Fruit fly (Drosophila melanogaster) whole organism, pupa: ENCODE results near the gene Fur1.

Experiments used
- CG10348 ChIP-seq: fragments of 200-800 bp; sonication (Bioruptor generic); IDR thresholded peaks from 2 replicates; pipeline ENCODE4 v1.3.6; 2022; ENCODE audit warnings: missing biosample characterization, missing genetic modification characterization
- CG12605 ChIP-seq: fragments of 200-800 bp; sonication (Bioruptor generic); IDR thresholded peaks from 2 replicates; pipeline ENCODE4 v1.3.6; 2022; ENCODE audit warnings: missing biosample characterization, missing genetic modification characterization
- CG13204 ChIP-seq: fragments of 200-800 bp; sonication (Bioruptor generic); optimal IDR thresholded peaks from 2 replicates; lab custom pipeline; 2018; ENCODE audit warnings: missing biosample characterization, mild to moderate bottlenecking, missing genetic modification characterization, moderate library complexity
- CG14655 ChIP-seq: fragments of 200-800 bp; sonication (Bioruptor generic); optimal IDR thresholded peaks from 3 replicates; lab custom pipeline; 2017; ENCODE audit warnings: mild to moderate bottlenecking, missing biosample characterization, missing genetic modification reagents, missing genetic modification characterization
- CG15710 ChIP-seq: fragments of 200-800 bp; sonication (Bioruptor generic); optimal IDR thresholded peaks from 2 replicates; lab custom pipeline; 2018; ENCODE audit warnings: missing biosample characterization, mild to moderate bottlenecking, missing genetic modification characterization, moderate library complexity
- CG17806 ChIP-seq: fragments of 200-800 bp; sonication (Bioruptor generic); optimal IDR thresholded peaks from 2 replicates; lab custom pipeline; 2018; ENCODE audit warnings: missing biosample characterization, mild to moderate bottlenecking, missing genetic modification characterization, moderate library complexity
- CG32121 ChIP-seq: fragments of 200-800 bp; sonication (Bioruptor generic); IDR thresholded peaks from 2 replicates; pipeline ENCODE4 v1.3.6; 2022; ENCODE audit warnings: missing biosample characterization, missing genetic modification characterization
- CG34367 ChIP-seq: fragments of 200-800 bp; sonication (Bioruptor generic); optimal IDR thresholded peaks from 2 replicates; lab custom pipeline; 2018; ENCODE audit warnings: missing biosample characterization, mild to moderate bottlenecking, missing genetic modification characterization
- CG4496 ChIP-seq: fragments of 200-800 bp; sonication (Bioruptor generic); IDR thresholded peaks from 3 replicates; pipeline ENCODE4 v1.3.6; 2022; ENCODE audit warnings: missing biosample characterization, missing genetic modification characterization
- CG8159 ChIP-seq: fragments of 200-800 bp; sonication (Bioruptor generic); optimal IDR thresholded peaks from 3 replicates; lab custom pipeline; 2018; ENCODE audit warnings: missing biosample characterization, mild to moderate bottlenecking, missing genetic modification characterization, moderate library complexity
- CG8301 ChIP-seq: fragments of 200-800 bp; sonication (Bioruptor generic); optimal IDR thresholded peaks from 2 replicates; lab custom pipeline; 2018; ENCODE audit warnings: missing biosample characterization, mild to moderate bottlenecking, missing genetic modification characterization
- CG9948 ChIP-seq: fragments of 200-800 bp; sonication (Bioruptor generic); optimal IDR thresholded peaks from 2 replicates; lab custom pipeline; 2018; ENCODE audit warnings: missing biosample characterization, mild to moderate bottlenecking, missing genetic modification characterization, moderate library complexity
- D1 ChIP-seq: fragments of 200-800 bp; sonication (Bioruptor generic); optimal IDR thresholded peaks from 2 replicates; lab custom pipeline; 2018; ENCODE audit warnings: missing biosample characterization, mild to moderate bottlenecking, missing genetic modification characterization, moderate library complexity
- EcR ChIP-seq: fragments of 200-800 bp; sonication (Bioruptor generic); optimal IDR thresholded peaks from 3 replicates; lab custom pipeline; 2019; ENCODE audit warnings: missing biosample characterization, missing genetic modification characterization, mild to moderate bottlenecking, moderate library complexity, missing genetic modification reagents
- Ets98B ChIP-seq: fragments of 200-800 bp; sonication (Bioruptor generic); IDR thresholded peaks from 2 replicates; pipeline ENCODE4 v1.3.6; 2022; ENCODE audit warnings: missing biosample characterization, missing genetic modification characterization
- Pif1A ChIP-seq: fragments of 200-800 bp; sonication (Bioruptor generic); optimal IDR thresholded peaks from 3 replicates; lab custom pipeline; 2016; ENCODE audit warnings: missing biosample characterization, missing genetic modification characterization
- Pif1B ChIP-seq: fragments of 200-800 bp; sonication (Bioruptor generic); optimal IDR thresholded peaks from 3 replicates; lab custom pipeline; 2016; ENCODE audit warnings: missing biosample characterization, missing genetic modification characterization
- Snoo ChIP-seq: fragments of 200-800 bp; sonication (Bioruptor generic); optimal IDR thresholded peaks from 3 replicates; lab custom pipeline; 2017; ENCODE audit warnings: missing biosample characterization, mild to moderate bottlenecking, missing genetic modification characterization, inconsistent platforms
- fd96Ca ChIP-seq: fragments of 200-800 bp; sonication (Bioruptor generic); IDR thresholded peaks from 3 replicates; pipeline ENCODE4 v1.3.6; 2022; ENCODE audit warnings: missing biosample characterization, missing genetic modification characterization
- gl ChIP-seq: fragments of 200-800 bp; sonication (Bioruptor generic); optimal IDR thresholded peaks from 2 replicates; lab custom pipeline; 2018; ENCODE audit warnings: missing biosample characterization, mild to moderate bottlenecking, missing genetic modification characterization
- rn ChIP-seq: fragments of 200-800 bp; sonication (Bioruptor generic); IDR thresholded peaks from 2 replicates; pipeline ENCODE4 v1.3.6; 2022; ENCODE audit warnings: missing biosample characterization, missing genetic modification characterization

Gene Fur1

DNA sequence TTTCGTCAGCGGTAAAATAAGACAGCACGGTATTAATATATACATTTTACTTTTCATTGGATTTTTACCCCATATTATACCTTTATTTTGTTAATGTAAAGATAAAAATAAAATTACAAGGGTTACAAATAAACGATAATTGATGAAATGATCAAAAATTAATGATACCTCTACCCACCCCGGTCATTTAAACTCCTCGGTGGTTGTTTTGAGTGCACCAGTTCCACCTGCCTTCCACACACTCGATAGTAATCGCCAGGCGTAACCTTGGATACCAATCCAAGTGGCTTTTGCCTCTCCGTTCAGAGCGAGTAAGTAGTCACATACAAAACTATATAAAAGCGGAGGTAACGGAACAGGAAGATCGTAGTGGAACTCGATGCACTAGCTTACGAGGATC, 132.9 kb downstream of the Fur1 start, which contains the start of gene rha:
Gene rha (plus strand): TSS at position 301 of the 400 bp plus-strand sequence.
- TF ChIP-seq rn (GFP tag; lab: Robert Waterston, UW) (no peak), CG34367 (tag; lab: Kevin White, UChicago) (no peak), CG9948 (tag; lab: Kevin White, UChicago) (no peak), EcR (no peak), CG14655 (GFP tag; lab: Kevin White, UChicago) (no peak), D1 (tag; lab: Kevin White, UChicago) (no peak), Pif1A (GFP tag; lab: Kevin White, UChicago) (no peak), CG4496 (GFP tag; lab: Robert Waterston, UW) (no peak), gl (no peak)

DNA sequence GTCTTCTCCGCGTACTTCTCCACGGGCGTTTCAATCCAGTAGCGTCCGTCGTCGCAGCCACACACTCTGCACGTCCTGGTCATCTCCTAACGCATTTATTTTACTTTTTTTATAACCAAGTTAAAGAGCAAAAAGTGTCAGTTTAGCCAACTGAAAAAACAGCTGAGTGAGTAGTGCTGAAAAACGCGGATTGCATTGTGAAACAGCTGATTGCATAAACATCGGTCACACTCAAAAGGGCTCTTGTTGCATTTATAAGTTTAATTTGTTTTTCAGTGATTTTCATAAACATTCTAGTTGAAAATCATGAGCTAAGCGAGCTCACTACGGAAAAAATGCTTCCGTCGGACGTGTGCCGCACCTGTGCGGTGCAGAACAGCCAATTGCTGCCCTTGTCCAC, 137.8 kb downstream of the Fur1 start, which contains the start of the genes CG10669 and CG11902:
Gene CG10669 (minus strand): TSS at position 179 of the 400 bp plus-strand sequence.
Gene CG11902 (plus strand): TSS at position 193 of the 400 bp plus-strand sequence.
- TF ChIP-seq CG17806 (tag; lab: Kevin White, UChicago): no peak
- no peak for TF ChIP-seq EcR
- no peak for TF ChIP-seq CG4496 (GFP tag; lab: Robert Waterston, UW)
- TF ChIP-seq Pif1A (GFP tag; lab: Kevin White, UChicago): no peak
- TF ChIP-seq, all 21 proteins: peak for 0

DNA sequence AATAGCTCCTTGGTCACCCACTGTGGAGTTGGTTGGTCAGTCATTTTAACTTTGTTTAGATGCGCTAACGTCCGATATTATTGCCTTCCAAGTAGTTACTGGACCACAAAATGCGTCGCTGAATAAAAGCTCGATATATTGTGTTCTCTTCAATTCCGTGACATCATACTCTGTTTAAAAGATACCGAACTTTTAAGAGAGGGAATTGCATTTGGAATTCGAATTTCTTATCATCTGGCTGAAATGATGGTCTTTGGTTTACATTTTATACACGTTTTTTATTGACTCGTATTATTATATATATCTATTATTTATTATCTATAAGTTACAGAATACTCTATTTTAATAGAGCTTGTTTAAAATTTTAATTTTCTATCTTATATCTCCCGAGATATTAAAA, 141.8 kb downstream of the Fur1 start, which contains the start of gene CHKov2:
Gene CHKov2 (minus strand): TSS at position 101 of the 400 bp plus-strand sequence.
- TF ChIP-seq CG13204 (GFP tag; lab: Kevin White, UChicago) (no peak), CG9948 (tag; lab: Kevin White, UChicago) (no peak), D1 (tag; lab: Kevin White, UChicago) (no peak), EcR (no peak), Snoo (tag; lab: Kevin White, UChicago) (no peak), CG10348 (GFP tag; lab: Robert Waterston, UW) (no peak), CG34367 (tag; lab: Kevin White, UChicago) (no peak), CG15710 (tag; lab: Kevin White, UChicago) (no peak), CG14655 (GFP tag; lab: Kevin White, UChicago) (no peak), CG8159 (tag; lab: Kevin White, UChicago) (no peak), Pif1A (GFP tag; lab: Kevin White, UChicago) (no peak), Pif1B (GFP tag; lab: Kevin White, UChicago) (no peak), CG4496 (GFP tag; lab: Robert Waterston, UW) (no peak), CG12605 (GFP tag; lab: Robert Waterston, UW) (no peak)

DNA sequence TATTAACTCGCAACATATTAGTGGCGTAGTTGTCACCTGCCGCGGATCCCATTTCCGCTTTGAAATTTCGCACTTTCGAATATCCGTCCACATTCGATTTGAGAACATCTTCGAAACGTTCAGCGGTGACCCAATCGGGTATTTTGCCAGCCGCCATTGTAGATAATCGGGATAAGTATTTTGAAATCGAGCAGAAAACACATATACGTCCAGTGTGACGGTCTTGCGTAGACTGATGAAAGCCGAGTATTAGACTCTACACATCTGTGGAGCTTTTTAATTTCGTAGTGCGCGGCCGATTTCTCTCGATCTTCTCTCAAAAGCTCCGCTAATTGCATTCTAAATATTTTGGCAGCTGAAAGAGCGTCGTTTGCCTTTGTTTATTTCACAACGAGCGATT, 143.8 kb downstream of the Fur1 start, which contains the start of gene CHKov1:
Gene CHKov1 (minus strand): TSS at position 238 of the 400 bp plus-strand sequence.
- TF ChIP-seq Ets98B (GFP tag; lab: Robert Waterston, UW) (peak; percentile 21; the same call in 1 of the 2 replicates), CG4496 (GFP tag; lab: Robert Waterston, UW) (peak; percentile 59; the same call in 2 of the 3 replicates), CG32121 (GFP tag; lab: Robert Waterston, UW) (0 out of 2 replicates have a peak, but pooled peaks have one; percentile 29), CG12605 (GFP tag; lab: Robert Waterston, UW) (0 out of 2 replicates have a peak, but pooled peaks have one; percentile 20), D1 (tag; lab: Kevin White, UChicago) (no peak)

DNA sequence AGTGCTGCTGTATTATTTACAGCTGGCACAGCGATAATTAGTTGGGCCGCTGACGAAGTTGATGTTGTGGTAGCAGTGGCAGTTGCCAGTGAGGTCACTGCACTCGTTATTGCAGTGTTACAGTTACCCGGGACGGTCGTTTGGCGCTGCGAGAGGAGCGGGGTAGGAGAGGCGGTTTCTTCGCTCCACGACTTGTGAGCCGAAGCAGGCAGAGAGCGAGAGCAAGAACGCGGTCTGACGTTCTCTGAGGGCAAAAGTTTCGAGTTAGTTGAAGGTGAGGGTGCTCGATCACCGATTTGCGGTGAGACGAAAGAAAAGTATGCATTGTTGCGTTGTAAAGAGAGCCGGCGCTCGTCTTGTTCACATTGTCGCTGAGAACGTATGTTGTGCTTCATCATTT, 144.3 kb downstream of the Fur1 start:
- peak; percentile 47; the same call in 1 of the 2 replicates for TF ChIP-seq Ets98B (GFP tag; lab: Robert Waterston, UW)
- TF ChIP-seq CG12605 (GFP tag; lab: Robert Waterston, UW): 0 out of 2 replicates have a peak, but pooled peaks have one; percentile 27
- TF ChIP-seq, all 21 proteins: peak for 2; not testable (repeated sequence) for 19

DNA sequence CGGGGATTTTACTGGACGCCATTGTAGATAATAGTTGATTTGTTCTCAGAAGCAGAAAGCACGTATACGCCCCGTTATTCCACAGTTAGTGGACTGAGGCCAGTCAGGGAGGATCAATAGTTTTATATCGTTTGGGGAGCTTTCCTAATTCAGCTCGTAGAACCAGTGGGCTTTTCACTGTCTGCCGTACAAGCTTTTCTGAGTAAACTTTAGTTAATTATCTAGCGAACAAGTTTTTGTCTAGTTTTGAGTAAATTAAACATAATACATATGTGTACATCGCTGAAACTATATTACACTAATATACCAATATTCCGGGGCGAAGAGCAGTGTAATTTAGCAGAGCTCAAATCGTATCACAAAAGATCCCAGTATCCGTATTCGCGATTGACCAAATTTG, 150.2 kb downstream of the Fur1 start, which contains the start of gene CG10562:
Gene CG10562 (minus strand): TSS at position 101 of the 400 bp plus-strand sequence.
- TF ChIP-seq rn (GFP tag; lab: Robert Waterston, UW) (no peak), fd96Ca (GFP tag; lab: Robert Waterston, UW) (no peak), CG14655 (GFP tag; lab: Kevin White, UChicago) (no peak), CG4496 (GFP tag; lab: Robert Waterston, UW) (no peak), Ets98B (GFP tag; lab: Robert Waterston, UW) (no peak), CG12605 (GFP tag; lab: Robert Waterston, UW) (no peak), CG10348 (GFP tag; lab: Robert Waterston, UW) (no peak), CG32121 (GFP tag; lab: Robert Waterston, UW) (no peak), gl (no peak), Snoo (tag; lab: Kevin White, UChicago) (no peak), CG13204 (GFP tag; lab: Kevin White, UChicago) (no peak), CG34367 (tag; lab: Kevin White, UChicago) (no peak), CG8159 (tag; lab: Kevin White, UChicago) (no peak), Pif1B (GFP tag; lab: Kevin White, UChicago) (no peak), Pif1A (GFP tag; lab: Kevin White, UChicago) (no peak), EcR (no peak), D1 (tag; lab: Kevin White, UChicago) (no peak), CG8301 (tag; lab: Kevin White, UChicago) (no peak), CG9948 (tag; lab: Kevin White, UChicago) (no peak), CG17806 (tag; lab: Kevin White, UChicago) (no peak)
- TF ChIP-seq, all 21 proteins: peak for 0
